Worm (Caenorhabditis elegans): ENCODE measurements around the gene M02H5.8.

The M02H5.8 gene

DNA sequence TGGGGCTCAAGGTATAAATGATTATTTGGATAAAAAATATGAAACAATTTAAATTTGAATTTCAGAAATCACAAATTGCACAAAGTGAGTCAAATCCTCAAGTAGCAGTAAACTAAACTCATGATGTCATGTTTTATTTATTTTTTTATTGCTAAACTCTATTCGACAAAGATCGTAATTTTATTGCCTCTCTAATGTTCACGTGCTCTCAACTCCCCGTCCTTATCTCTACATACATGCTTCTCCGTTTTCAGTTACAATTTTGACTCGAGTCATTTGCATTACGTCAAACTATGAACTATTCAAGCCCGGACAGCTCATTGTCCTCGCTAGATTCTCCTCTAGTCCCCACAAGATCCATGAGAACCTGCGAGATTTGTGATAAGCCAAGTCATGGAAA, 24.7 kb downstream of the M02H5.8 start, which contains the start of gene nhr-99:
nhr-99 (plus strand) TSS at position 263 of the 400 bp plus-strand sequence.
- TF ChIP-seq cog-1 (tag; optimal IDR thresholded peaks at IDR 0.05) (no peak), ztf-23 (GFP tag; IDR thresholded peaks at IDR 0.05) (no peak), flt-1 (GFP tag; IDR thresholded peaks at IDR 0.05) (no peak), tab-1 (GFP tag; IDR thresholded peaks at IDR 0.05) (no peak), ref-1 (GFP tag; conservative IDR thresholded peaks at IDR 0.05) (no peak), med-1 (GFP tag; optimal IDR thresholded peaks at IDR 0.05; ENCODE audit: insufficient read depth) (no peak), T22C8.4 (GFP tag; IDR thresholded peaks at IDR 0.05) (no peak), klf-2 (GFP tag; conservative IDR thresholded peaks at IDR 0.05) (no peak), ztf-29 (GFP tag; IDR thresholded peaks at IDR 0.05) (no peak)

DNA sequence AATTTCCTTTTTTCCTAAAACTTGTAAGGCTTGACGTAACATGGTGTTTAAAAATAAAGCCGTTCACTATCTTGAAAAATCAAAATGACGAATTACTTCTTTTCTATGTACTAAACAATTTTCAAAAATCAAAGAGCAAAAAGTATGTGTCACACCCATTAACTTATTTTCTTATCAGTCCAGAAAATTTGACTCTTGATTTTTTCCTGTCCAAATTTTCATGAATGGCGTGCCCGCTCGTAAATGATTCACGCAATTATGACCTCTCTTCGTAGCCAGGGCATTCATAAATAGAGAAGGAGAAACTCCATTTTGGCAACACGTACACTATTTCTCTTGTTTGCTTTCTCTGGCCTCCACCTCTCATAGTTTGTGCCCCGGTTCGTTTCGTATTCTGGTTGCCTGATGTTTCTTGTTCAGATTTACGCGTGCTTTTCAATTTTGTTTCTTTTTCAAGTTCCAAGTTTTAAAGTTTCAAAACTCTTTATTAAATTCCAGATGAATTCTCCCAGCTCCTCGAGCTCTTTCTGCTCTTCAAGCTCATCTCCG, 28.0 kb downstream of the M02H5.8 start, which contains the start of gene nhr-55:
nhr-55 (plus strand) TSS at position 499 of the 549 bp plus-strand sequence.
- TF ChIP-seq med-1 (GFP tag; optimal IDR thresholded peaks at IDR 0.05; ENCODE audit: insufficient read depth) (no peak), ztf-23 (GFP tag; IDR thresholded peaks at IDR 0.05) (no peak), flt-1 (GFP tag; IDR thresholded peaks at IDR 0.05) (no peak), cog-1 (tag; optimal IDR thresholded peaks at IDR 0.05) (no peak), T22C8.4 (GFP tag; IDR thresholded peaks at IDR 0.05) (no peak), ztf-29 (GFP tag; IDR thresholded peaks at IDR 0.05) (no peak), klf-2 (GFP tag; conservative IDR thresholded peaks at IDR 0.05) (no peak), tab-1 (GFP tag; IDR thresholded peaks at IDR 0.05) (no peak), ref-1 (GFP tag; conservative IDR thresholded peaks at IDR 0.05) (no peak)

- TF ChIP-seq flt-1 (GFP tag; IDR thresholded peaks at IDR 0.05) (no peak), T22C8.4 (GFP tag; IDR thresholded peaks at IDR 0.05) (no peak), klf-2 (GFP tag; conservative IDR thresholded peaks at IDR 0.05) (no peak), cog-1 (tag; optimal IDR thresholded peaks at IDR 0.05) (no peak), ref-1 (GFP tag; conservative IDR thresholded peaks at IDR 0.05) (no peak), med-1 (GFP tag; optimal IDR thresholded peaks at IDR 0.05; ENCODE audit: insufficient read depth) (no peak), ztf-29 (GFP tag; IDR thresholded peaks at IDR 0.05) (no peak), tab-1 (GFP tag; IDR thresholded peaks at IDR 0.05) (no peak), ztf-23 (GFP tag; IDR thresholded peaks at IDR 0.05) (no peak)
Observed at ce11 chrV:479046-479445, 29.3 kb downstream of the M02H5.8 start.

DNA sequence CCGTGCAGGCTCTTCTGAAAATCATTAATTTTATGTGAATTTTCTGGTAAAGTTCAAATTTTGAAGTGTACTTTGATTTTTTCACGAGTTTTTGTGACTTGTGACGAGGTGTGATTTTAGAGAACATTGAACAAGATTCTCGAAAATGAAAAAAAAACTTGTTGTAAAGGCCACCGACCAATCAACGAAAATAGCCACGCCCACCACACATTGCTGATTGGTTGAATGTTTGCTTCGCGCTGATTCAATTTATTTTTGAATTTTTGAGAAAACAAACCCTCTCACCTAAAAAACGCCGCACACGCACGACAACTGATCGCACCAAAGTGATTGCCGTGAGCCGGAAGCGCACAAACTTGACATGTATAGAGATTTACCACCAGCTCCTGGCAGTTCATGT, 33.1 kb downstream of the M02H5.8 start:
- no peak for TF ChIP-seq tab-1 (GFP tag; IDR thresholded peaks at IDR 0.05)
- no peak for TF ChIP-seq ztf-23 (GFP tag; IDR thresholded peaks at IDR 0.05)
- TF ChIP-seq med-1 (GFP tag; optimal IDR thresholded peaks at IDR 0.05; ENCODE audit: insufficient read depth), result no peak
- no peak for TF ChIP-seq ztf-29 (GFP tag; IDR thresholded peaks at IDR 0.05)
- no peak for TF ChIP-seq flt-1 (GFP tag; IDR thresholded peaks at IDR 0.05)
- TF ChIP-seq cog-1 (tag; optimal IDR thresholded peaks at IDR 0.05), result no peak

DNA sequence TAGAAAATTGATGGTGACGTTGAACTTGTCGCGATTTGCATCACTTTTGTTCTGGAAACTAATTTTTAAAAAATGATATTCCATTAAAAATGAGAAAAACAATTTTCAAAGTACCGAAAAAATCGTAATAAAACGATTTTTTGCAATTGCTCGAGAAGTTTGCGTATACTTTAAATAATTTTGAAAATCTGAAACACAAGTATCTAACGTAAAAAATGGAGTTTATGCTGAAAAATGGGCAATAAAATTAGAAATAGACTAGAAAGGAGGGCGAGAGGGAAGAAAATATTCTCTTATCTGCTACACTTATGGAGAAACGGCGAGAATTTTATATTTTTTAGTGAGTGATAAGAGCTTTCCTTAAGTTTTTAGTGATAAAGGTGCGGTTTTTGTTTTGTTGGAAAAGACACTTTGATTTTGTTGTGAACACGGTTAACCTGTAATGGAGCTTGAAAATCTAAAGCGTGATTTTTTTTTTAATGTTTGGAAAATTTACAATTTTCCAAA, 33.6 kb downstream of the M02H5.8 start, which contains the start of gene nhr-130:
nhr-130 (minus strand) TSS at position 51 of the 507 bp plus-strand sequence.
- TF ChIP-seq ztf-29 (GFP tag; IDR thresholded peaks at IDR 0.05) (no peak), klf-2 (GFP tag; conservative IDR thresholded peaks at IDR 0.05) (no peak), tab-1 (GFP tag; IDR thresholded peaks at IDR 0.05) (no peak), cog-1 (tag; optimal IDR thresholded peaks at IDR 0.05) (no peak), flt-1 (GFP tag; IDR thresholded peaks at IDR 0.05) (no peak), med-1 (GFP tag; optimal IDR thresholded peaks at IDR 0.05; ENCODE audit: insufficient read depth) (no peak), ref-1 (GFP tag; conservative IDR thresholded peaks at IDR 0.05) (no peak), ztf-23 (GFP tag; IDR thresholded peaks at IDR 0.05) (no peak), T22C8.4 (GFP tag; IDR thresholded peaks at IDR 0.05) (no peak)

DNA sequence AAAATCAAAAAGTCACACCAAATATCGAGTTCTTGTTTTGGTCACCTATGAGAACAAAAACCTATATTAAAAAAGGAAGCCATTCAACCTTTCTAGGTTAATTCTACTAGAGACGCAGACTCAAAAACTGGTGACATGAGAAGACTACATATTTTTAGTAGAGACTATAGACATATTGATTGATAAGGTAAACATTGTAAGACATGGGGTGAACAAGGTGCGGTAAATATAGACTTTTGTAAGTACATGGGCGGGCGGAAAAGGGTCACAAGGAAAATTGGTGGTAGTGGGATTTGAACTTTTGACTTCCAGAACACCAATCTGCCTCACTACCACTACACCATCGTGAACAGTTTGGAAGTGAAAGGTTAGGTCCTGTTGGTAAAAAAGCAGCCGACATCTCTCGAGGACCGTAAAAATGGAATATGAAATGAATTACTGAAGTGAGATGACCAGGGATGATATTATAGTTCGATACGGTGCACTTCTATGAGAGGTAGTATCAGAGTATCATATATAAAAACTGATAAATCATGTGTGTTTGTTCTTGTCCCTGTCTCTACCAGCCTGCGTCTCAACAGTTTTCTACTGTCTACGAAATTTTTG, 34.6 kb downstream of the M02H5.8 start, which contains the start of gene nhr-212:
nhr-212 (plus strand) TSS at position 573 of the 606 bp plus-strand sequence.
- TF ChIP-seq ztf-23 (GFP tag; IDR thresholded peaks at IDR 0.05), result no peak
- no peak for TF ChIP-seq ref-1 (GFP tag; conservative IDR thresholded peaks at IDR 0.05)
- no peak for TF ChIP-seq med-1 (GFP tag; optimal IDR thresholded peaks at IDR 0.05; ENCODE audit: insufficient read depth)
- TF ChIP-seq tab-1 (GFP tag; IDR thresholded peaks at IDR 0.05), result no peak
- no peak for TF ChIP-seq ztf-29 (GFP tag; IDR thresholded peaks at IDR 0.05)
- TF ChIP-seq flt-1 (GFP tag; IDR thresholded peaks at IDR 0.05), result no peak
- no peak for TF ChIP-seq klf-2 (GFP tag; conservative IDR thresholded peaks at IDR 0.05)
- TF ChIP-seq cog-1 (tag; optimal IDR thresholded peaks at IDR 0.05), result no peak
- TF ChIP-seq T22C8.4 (GFP tag; IDR thresholded peaks at IDR 0.05), result no peak

DNA sequence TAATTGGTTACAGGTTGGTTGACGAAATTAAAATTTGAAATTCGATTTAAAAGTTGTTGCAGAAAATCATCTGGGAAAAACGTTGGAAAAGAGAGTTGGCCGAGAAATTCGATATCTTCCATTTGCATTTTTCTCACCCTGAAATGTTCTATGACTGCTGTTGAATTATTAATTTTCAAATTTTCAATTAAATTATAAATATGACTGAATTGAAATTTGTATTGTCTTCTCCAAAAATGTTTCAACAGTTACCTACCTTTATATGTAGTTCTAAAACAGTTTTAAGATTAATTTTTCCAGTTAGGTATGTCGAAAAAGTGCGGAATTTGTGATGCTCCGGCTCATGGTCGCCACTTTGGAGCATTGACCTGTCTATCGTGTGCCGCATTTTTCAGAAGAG, 36.9 kb downstream of the M02H5.8 start, which contains the start of gene nhr-211:
nhr-211 (plus strand) TSS at position 301 of the 400 bp plus-strand sequence.
- TF ChIP-seq ztf-29 (GFP tag; IDR thresholded peaks at IDR 0.05) (no peak), klf-2 (GFP tag; conservative IDR thresholded peaks at IDR 0.05) (no peak), ztf-23 (GFP tag; IDR thresholded peaks at IDR 0.05) (no peak), ref-1 (GFP tag; conservative IDR thresholded peaks at IDR 0.05) (no peak), tab-1 (GFP tag; IDR thresholded peaks at IDR 0.05) (no peak), flt-1 (GFP tag; IDR thresholded peaks at IDR 0.05) (no peak), cog-1 (tag; optimal IDR thresholded peaks at IDR 0.05) (no peak), med-1 (GFP tag; optimal IDR thresholded peaks at IDR 0.05; ENCODE audit: insufficient read depth) (no peak), T22C8.4 (GFP tag; IDR thresholded peaks at IDR 0.05) (no peak)

- TF ChIP-seq flt-1 (GFP tag; IDR thresholded peaks at IDR 0.05) (no peak), ztf-23 (GFP tag; IDR thresholded peaks at IDR 0.05) (no peak), med-1 (GFP tag; optimal IDR thresholded peaks at IDR 0.05; ENCODE audit: insufficient read depth) (no peak), tab-1 (GFP tag; IDR thresholded peaks at IDR 0.05) (no peak), ref-1 (GFP tag; conservative IDR thresholded peaks at IDR 0.05) (no peak), T22C8.4 (GFP tag; IDR thresholded peaks at IDR 0.05) (no peak), ztf-29 (GFP tag; IDR thresholded peaks at IDR 0.05) (no peak), klf-2 (GFP tag; conservative IDR thresholded peaks at IDR 0.05) (no peak), cog-1 (tag; optimal IDR thresholded peaks at IDR 0.05) (no peak)
Observed at ce11 chrV:487980-488379, 38.2 kb downstream of the M02H5.8 start.

- no peak for TF ChIP-seq klf-2 (GFP tag; conservative IDR thresholded peaks at IDR 0.05)
- TF ChIP-seq cog-1 (tag; optimal IDR thresholded peaks at IDR 0.05), result no peak
- TF ChIP-seq T22C8.4 (GFP tag; IDR thresholded peaks at IDR 0.05), result no peak
- TF ChIP-seq ztf-23 (GFP tag; IDR thresholded peaks at IDR 0.05), result no peak
- no peak for TF ChIP-seq ref-1 (GFP tag; conservative IDR thresholded peaks at IDR 0.05)
- TF ChIP-seq tab-1 (GFP tag; IDR thresholded peaks at IDR 0.05), result no peak
- no peak for TF ChIP-seq flt-1 (GFP tag; IDR thresholded peaks at IDR 0.05)
- no peak for TF ChIP-seq med-1 (GFP tag; optimal IDR thresholded peaks at IDR 0.05; ENCODE audit: insufficient read depth)
- TF ChIP-seq ztf-29 (GFP tag; IDR thresholded peaks at IDR 0.05), result no peak
Observed at ce11 chrV:489320-489719, 39.5 kb downstream of the M02H5.8 start, which contains the start of gene nhr-106. TSS of gene nhr-106 (plus strand) at chrV:489620.
